Fruit fly (Drosophila melanogaster) whole organism, embryonic: Measurements from ENCODE around the gene CG5886.

Source experiments
- Aef1 ChIP-seq: fragments of 200-800 bp; sonication (Bioruptor generic); IDR thresholded peaks from 3 replicates; pipeline ENCODE4 v1.3.6; 2022; ENCODE audit warnings: missing biosample characterization, missing genetic modification characterization
- Atf-2 ChIP-seq: fragments of 200-800 bp; sonication (Bioruptor generic); optimal IDR thresholded peaks from 2 replicates; lab custom pipeline; 2016; ENCODE audit warnings: missing biosample characterization, missing genetic modification characterization
- CG10959 ChIP-seq: fragments of 200-800 bp; sonication (Bioruptor generic); IDR thresholded peaks from 2 replicates; pipeline ENCODE4 v1.3.6; 2022; ENCODE audit warnings: missing biosample characterization, missing genetic modification characterization
- CG12236 ChIP-seq: fragments of 200-800 bp; sonication (Bioruptor generic); optimal IDR thresholded peaks from 2 replicates; lab custom pipeline; 2016; ENCODE audit warnings: missing biosample characterization, missing genetic modification characterization
- CG12391 ChIP-seq: fragments of 200-800 bp; sonication (Bioruptor generic); optimal IDR thresholded peaks from 3 replicates; lab custom pipeline; 2018; ENCODE audit warnings: missing biosample characterization, mild to moderate bottlenecking, missing genetic modification characterization, moderate library complexity
- CG12942 ChIP-seq: fragments of 200-800 bp; sonication (Bioruptor generic); optimal IDR thresholded peaks from 3 replicates; lab custom pipeline; 2016; ENCODE audit warnings: missing biosample characterization, missing genetic modification characterization
- CG13287 ChIP-seq: fragments of 200-800 bp; sonication (Bioruptor generic); IDR thresholded peaks from 2 replicates; pipeline ENCODE4 v1.3.6; 2022; ENCODE audit warnings: missing biosample characterization, missing genetic modification characterization; ENCODE audit not compliant: partially characterized antibody
- CG13775 ChIP-seq: fragments of 200-800 bp; sonication (Bioruptor generic); optimal IDR thresholded peaks from 3 replicates; lab custom pipeline; 2017; ENCODE audit warnings: missing biosample characterization, mild to moderate bottlenecking, missing genetic modification characterization
- CG14441 ChIP-seq: fragments of 200-800 bp; sonication (Bioruptor generic); IDR thresholded peaks from 2 replicates; pipeline ENCODE4 v1.3.6; 2022; ENCODE audit warnings: missing biosample characterization, missing genetic modification characterization
- CG14860 ChIP-seq: fragments of 200-800 bp; sonication (Bioruptor generic); IDR thresholded peaks from 3 replicates; pipeline ENCODE4 v1.3.6; 2022; ENCODE audit warnings: missing biosample characterization, missing genetic modification characterization; ENCODE audit not compliant: partially characterized antibody
- CG15011 ChIP-seq: fragments of 200-800 bp; sonication (Bioruptor generic); optimal IDR thresholded peaks from 3 replicates; lab custom pipeline; 2018; ENCODE audit warnings: missing biosample characterization, mild to moderate bottlenecking, missing genetic modification characterization
- CG15479 ChIP-seq: fragments of 200-800 bp; sonication (Bioruptor generic); optimal IDR thresholded peaks from 3 replicates; lab custom pipeline; 2019; ENCODE audit warnings: missing biosample characterization, mild to moderate bottlenecking, missing genetic modification characterization, moderate library complexity
- CG17912 ChIP-seq: fragments of 200-800 bp; sonication (Bioruptor generic); optimal IDR thresholded peaks from 2 replicates; lab custom pipeline; 2018; ENCODE audit warnings: missing biosample characterization, mild to moderate bottlenecking, missing genetic modification characterization
- CG18599 ChIP-seq: fragments of 200-800 bp; sonication (Bioruptor generic); optimal IDR thresholded peaks from 3 replicates; lab custom pipeline; 2017; ENCODE audit warnings: missing biosample characterization, missing genetic modification characterization, mild to moderate bottlenecking, moderate library complexity, missing genetic modification reagents
- CG18619 ChIP-seq: fragments of 200-800 bp; sonication (Bioruptor generic); optimal IDR thresholded peaks from 3 replicates; lab custom pipeline; 2017; ENCODE audit warnings: missing biosample characterization, mild to moderate bottlenecking, missing genetic modification characterization
- CG2875 ChIP-seq: fragments of 200-800 bp; sonication (Bioruptor generic); optimal IDR thresholded peaks from 2 replicates; lab custom pipeline; 2017; ENCODE audit warnings: missing biosample characterization, mild to moderate bottlenecking, missing genetic modification characterization, missing genetic modification reagents
- CG30020 ChIP-seq: fragments of 200-800 bp; optimal IDR thresholded peaks from 2 replicates; lab custom pipeline; 2019; ENCODE audit warnings: missing biosample characterization, mild to moderate bottlenecking, missing genetic modification characterization, moderate library complexity
- CG4404 ChIP-seq: fragments of 200-800 bp; sonication (Bioruptor generic); IDR thresholded peaks from 2 replicates; pipeline ENCODE4 v1.3.6; 2022; ENCODE audit warnings: missing biosample characterization, missing genetic modification characterization
- CG6854 ChIP-seq: fragments of 200-800 bp; sonication (Bioruptor generic); optimal IDR thresholded peaks from 3 replicates; lab custom pipeline; 2017; ENCODE audit warnings: missing biosample characterization, mild to moderate bottlenecking, missing genetic modification characterization
- CG7928 ChIP-seq: fragments of 200-800 bp; sonication (Bioruptor generic); optimal IDR thresholded peaks from 2 replicates; lab custom pipeline; 2017; ENCODE audit warnings: missing biosample characterization, mild to moderate bottlenecking, missing genetic modification characterization
- CG8089 ChIP-seq: fragments of 200-800 bp; sonication (Bioruptor generic); optimal IDR thresholded peaks from 3 replicates; lab custom pipeline; 2016; ENCODE audit warnings: missing biosample characterization, missing genetic modification characterization
- CG8478 ChIP-seq: fragments of >200 bp; optimal IDR thresholded peaks from 2 replicates; lab custom pipeline; 2018
- CG8944 ChIP-seq: fragments of 200-800 bp; sonication (Bioruptor generic); optimal IDR thresholded peaks from 3 replicates; lab custom pipeline; 2016; ENCODE audit warnings: missing biosample characterization, missing genetic modification characterization
- CG9797 ChIP-seq: fragments of 200-800 bp; sonication (Bioruptor generic); optimal IDR thresholded peaks from 3 replicates; lab custom pipeline; 2018; ENCODE audit warnings: missing biosample characterization, mild to moderate bottlenecking, missing genetic modification characterization
- CG9932 ChIP-seq: fragments of 200-800 bp; sonication (Bioruptor generic); IDR thresholded peaks from 2 replicates; pipeline ENCODE4 v1.3.6; 2022; ENCODE audit warnings: missing biosample characterization, missing genetic modification characterization
- CHES-1-like ChIP-seq: fragments of 200-800 bp; sonication (Bioruptor generic); optimal IDR thresholded peaks from 2 replicates; lab custom pipeline; 2016; ENCODE audit warnings: missing biosample characterization, missing genetic modification characterization
- Camta ChIP-seq: fragments of 200-800 bp; sonication (Bioruptor generic); optimal IDR thresholded peaks from 2 replicates; lab custom pipeline; 2016; ENCODE audit warnings: missing biosample characterization, missing genetic modification characterization
- D19B ChIP-seq: fragments of 200-800 bp; sonication (Bioruptor generic); optimal IDR thresholded peaks from 2 replicates; lab custom pipeline; 2017; ENCODE audit warnings: missing biosample characterization, mild to moderate bottlenecking, missing genetic modification characterization
- Eip74EF ChIP-seq, 2 experiments: fragments of 200-800 bp in 1 of 2; fragments of >200 bp in 1 of 2; sonication (Bioruptor generic) in 1 of 2; optimal IDR thresholded peaks; 2 replicates each; lab custom pipeline; 2017 to 2019; ENCODE audit warnings: missing biosample characterization in 2 of 2, missing genetic modification characterization in 2 of 2, mild to moderate bottlenecking in 1 of 2, moderate library complexity in 1 of 2
- Ets97D ChIP-seq: fragments of 200-800 bp; sonication (Bioruptor generic); optimal IDR thresholded peaks from 3 replicates; lab custom pipeline; 2016; ENCODE audit warnings: missing biosample characterization, missing genetic modification characterization
- HLHmδ ChIP-seq: fragments of 200-800 bp; sonication (Bioruptor generic); optimal IDR thresholded peaks from 2 replicates; lab custom pipeline; 2018; ENCODE audit warnings: missing biosample characterization, mild to moderate bottlenecking, missing genetic modification characterization, moderate library complexity
- HmgD ChIP-seq: fragments of 200-800 bp; sonication (Bioruptor generic); optimal IDR thresholded peaks from 3 replicates; lab custom pipeline; 2016; ENCODE audit warnings: missing biosample characterization, missing genetic modification characterization
- HmgZ ChIP-seq: fragments of 200-800 bp; sonication (Bioruptor generic); optimal IDR thresholded peaks from 2 replicates; lab custom pipeline; 2018; ENCODE audit warnings: missing biosample characterization, mild to moderate bottlenecking, missing genetic modification characterization
- Hr3 ChIP-seq: fragments of 200-800 bp; sonication (Bioruptor generic); optimal IDR thresholded peaks from 3 replicates; lab custom pipeline; 2016; ENCODE audit warnings: missing biosample characterization, missing genetic modification characterization
- Nf-YB ChIP-seq: fragments of 200-800 bp; sonication (Bioruptor generic); optimal IDR thresholded peaks from 3 replicates; lab custom pipeline; 2019; ENCODE audit warnings: missing biosample characterization, mild to moderate bottlenecking, missing genetic modification characterization, moderate library complexity
- NfI ChIP-seq: fragments of 200-800 bp; sonication (Bioruptor generic); optimal IDR thresholded peaks from 3 replicates; lab custom pipeline; 2018; ENCODE audit warnings: missing biosample characterization, mild to moderate bottlenecking, missing genetic modification characterization, moderate library complexity
- Poxn ChIP-seq: fragments of 200-800 bp; sonication (Bioruptor generic); IDR thresholded peaks from 2 replicates; pipeline ENCODE4 v1.3.6; 2022; ENCODE audit warnings: missing biosample characterization, missing genetic modification characterization
- bab2 ChIP-seq: fragments of 200-800 bp; sonication (Bioruptor generic); optimal IDR thresholded peaks from 2 replicates; lab custom pipeline; 2016; ENCODE audit warnings: missing biosample characterization, missing genetic modification characterization
- bsh ChIP-seq, 2 experiments: fragments of 200-800 bp; sonication (Bioruptor generic); optimal IDR thresholded peaks; 2 replicates each; lab custom pipeline; 2017 to 2018; ENCODE audit warnings: mild to moderate bottlenecking in 2 of 2, missing biosample characterization in 2 of 2, missing genetic modification characterization in 2 of 2, moderate library complexity in 1 of 2
- cad ChIP-seq: fragments of >200 bp; optimal IDR thresholded peaks from 2 replicates; lab custom pipeline; 2017; ENCODE audit warnings: missing biosample characterization, missing genetic modification characterization
- corto ChIP-seq: fragments of 200-800 bp; sonication (Bioruptor generic); optimal IDR thresholded peaks from 2 replicates; lab custom pipeline; 2016; ENCODE audit warnings: missing biosample characterization, mild to moderate bottlenecking, missing genetic modification characterization, moderate library complexity
- gcm2 ChIP-seq: fragments of 200-800 bp; sonication (Bioruptor generic); optimal IDR thresholded peaks from 2 replicates; lab custom pipeline; 2016; ENCODE audit warnings: missing biosample characterization, missing genetic modification characterization
- h ChIP-seq: fragments of >200 bp; optimal IDR thresholded peaks from 2 replicates; lab custom pipeline; 2017
- jigr1 ChIP-seq: fragments of 200-800 bp; sonication (Bioruptor generic); IDR thresholded peaks from 3 replicates; pipeline ENCODE4 v1.3.6; 2022; ENCODE audit warnings: missing biosample characterization, missing genetic modification characterization
- knrl ChIP-seq: fragments of 200-800 bp; sonication (Bioruptor generic); IDR thresholded peaks from 3 replicates; pipeline ENCODE4 v1.3.6; 2022; ENCODE audit warnings: missing biosample characterization, missing genetic modification characterization; ENCODE audit not compliant: partially characterized antibody
- lmd ChIP-seq: fragments of 200-800 bp; sonication (Bioruptor generic); IDR thresholded peaks from 2 replicates; pipeline ENCODE4 v1.3.6; 2022; ENCODE audit warnings: missing biosample characterization, missing genetic modification characterization
- pzg ChIP-seq: fragments of 200-800 bp; sonication (Bioruptor generic); optimal IDR thresholded peaks from 3 replicates; lab custom pipeline; 2018; ENCODE audit warnings: missing biosample characterization, mild to moderate bottlenecking, missing genetic modification characterization, moderate library complexity
- sens ChIP-seq: fragments of 200-800 bp; sonication (Bioruptor generic); peaks from one replicate; lab custom pipeline; 2016; ENCODE audit warnings: missing biosample characterization, missing genetic modification characterization
- ssp ChIP-seq: fragments of 200-800 bp; sonication (Bioruptor generic); IDR thresholded peaks from 2 replicates; pipeline ENCODE4 v1.3.6; 2022; ENCODE audit warnings: missing biosample characterization, missing genetic modification characterization
- z ChIP-seq: fragments of 200-800 bp; sonication (Bioruptor generic); IDR thresholded peaks from 3 replicates; pipeline ENCODE4 v1.3.6; 2022; ENCODE audit warnings: missing biosample characterization, missing genetic modification characterization
- zen2 ChIP-seq: fragments of 200-800 bp; sonication (Bioruptor generic); IDR thresholded peaks from 3 replicates; pipeline ENCODE4 v1.3.6; 2022; ENCODE audit warnings: missing biosample characterization, missing genetic modification characterization; ENCODE audit not compliant: partially characterized antibody
- zfh2 ChIP-seq: fragments of 200-800 bp; sonication (Bioruptor generic); optimal IDR thresholded peaks from 2 replicates; lab custom pipeline; 2016; ENCODE audit warnings: missing biosample characterization, missing genetic modification characterization

CG5886 gene

dm6 chr3R:25884301-25884700 is 32.9 kb downstream of the CG5886 start (continued):
- TF ChIP-seq bsh (GFP tag; optimal IDR thresholded peaks at IDR 0.05; lab: Kevin White, UChicago) (peak in 1 of 2 experiments; percentile 91), CG4404 (GFP tag; lab: Robert Waterston, UW) (no peak), CG2875 (GFP tag; lab: Kevin White, UChicago) (peak; percentile 65), NfI (GFP tag; lab: Kevin White, UChicago) (no peak), ssp (GFP tag; lab: Robert Waterston, UW) (no peak), corto (GFP tag; lab: Kevin White, UChicago) (no peak), CHES-1-like (GFP tag; lab: Kevin White, UChicago) (no peak), CG9932 (no peak), h (lab: Kevin White, UChicago) (no peak), CG10959 (GFP tag; lab: Robert Waterston, UW) (peak; percentile 39; the same call in 1 of the 2 replicates), HLHmδ (no peak), Hr3 (GFP tag; lab: Kevin White, UChicago) (peak; percentile 68), HmgZ (tag; lab: Kevin White, UChicago) (no peak), Eip74EF (GFP tag; optimal IDR thresholded peaks at IDR 0.05; lab: Kevin White, UChicago) (peak in 1 of 2 experiments; percentile 67), CG13287 (no peak), CG9797 (GFP tag; lab: Kevin White, UChicago) (no peak), CG8089 (GFP tag; lab: Kevin White, UChicago) (no peak), Ets97D (GFP tag; lab: Kevin White, UChicago) (no peak), CG8944 (GFP tag; lab: Kevin White, UChicago) (no peak), CG18619 (GFP tag; lab: Kevin White, UChicago) (peak; percentile 32), CG30020 (tag; lab: Kevin White, UChicago) (peak; percentile 42), CG14860 (no peak), CG7928 (GFP tag; lab: Kevin White, UChicago) (no peak), CG13775 (GFP tag; lab: Kevin White, UChicago) (peak; percentile 8), CG12942 (GFP tag; lab: Kevin White, UChicago) (peak; percentile 22), CG14441 (GFP tag; lab: Robert Waterston, UW) (0 out of 2 replicates have a peak, but pooled peaks have one; percentile 13), Nf-YB (GFP tag; lab: Kevin White, UChicago) (peak; percentile 55), pzg (GFP tag; lab: Kevin White, UChicago) (no peak), sens (peak; percentile 93), zen2 (no peak), CG12236 (GFP tag; lab: Kevin White, UChicago) (no peak), jigr1 (GFP tag; lab: Robert Waterston, UW) (no peak), CG17912 (GFP tag; lab: Kevin White, UChicago) (no peak), CG15479 (GFP tag; lab: Kevin White, UChicago) (no peak), HmgD (no peak), gcm2 (GFP tag; lab: Kevin White, UChicago) (no peak), cad (GFP tag; lab: Kevin White, UChicago) (no peak), D19B (GFP tag; lab: Kevin White, UChicago) (no peak), Aef1 (GFP tag; lab: Robert Waterston, UW) (no peak), CG12391 (tag; lab: Kevin White, UChicago) (peak; percentile 85), zfh2 (GFP tag; lab: Kevin White, UChicago) (no peak), CG6854 (GFP tag; lab: Kevin White, UChicago) (no peak), lmd (GFP tag; lab: Robert Waterston, UW) (peak; percentile 24; the same call in 1 of the 2 replicates), CG15011 (GFP tag; lab: Kevin White, UChicago) (no peak), Atf-2 (peak; percentile 11), knrl (GFP tag; lab: Robert Waterston, UW) (no peak), z (GFP tag; lab: Robert Waterston, UW) (no peak), Camta (peak; percentile 46), bab2 (GFP tag; lab: Kevin White, UChicago) (peak; percentile 1), CG8478 (no peak), CG18599 (GFP tag; lab: Kevin White, UChicago) (no peak), Poxn (GFP tag; lab: Robert Waterston, UW) (no peak)
